Worm (Caenorhabditis elegans): ENCODE results near the gene srg-59.

Gene srg-59

DNA sequence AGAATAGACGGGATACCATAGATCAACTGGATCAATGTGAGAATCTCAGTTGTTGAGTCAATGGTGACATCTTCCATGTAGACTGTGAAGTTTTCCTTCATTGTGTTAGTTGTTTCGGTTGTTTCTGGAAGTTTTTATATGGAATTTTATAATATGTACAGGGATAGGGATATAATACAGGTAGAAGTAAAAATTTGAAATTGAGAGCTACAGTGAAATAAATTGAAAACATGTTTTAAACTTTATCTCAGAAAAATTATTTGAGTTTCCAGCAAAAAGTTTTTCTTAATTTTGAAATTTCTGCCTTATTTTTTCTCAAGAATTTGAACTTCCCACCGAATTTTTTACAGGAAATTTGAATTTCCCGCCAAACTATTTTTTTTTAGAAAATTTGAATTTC, 17.2 kb upstream of the srg-59 start, which contains the start of gene srg-62:
Gene srg-62, minus strand, starts transcription at position 101 of the 400 bp plus-strand sequence.
- no peak for TF ChIP-seq K11D2.4 (GFP tag; IDR thresholded peaks at IDR 0.05)
- TF ChIP-seq rec-8 (tag; optimal IDR thresholded peaks at IDR 0.05): no peak
- TF ChIP-seq Y53F4B.3 (GFP tag; IDR thresholded peaks at IDR 0.05): no peak
- TF ChIP-seq F33H1.4 (GFP tag; IDR thresholded peaks at IDR 0.05): no peak
- TF ChIP-seq attf-6 (GFP tag; IDR thresholded peaks at IDR 0.05): no peak
- TF ChIP-seq F23B12.7 (tag; optimal IDR thresholded peaks at IDR 0.05; ENCODE audit: insufficient read depth): no peak
- TF ChIP-seq ekl-4 (GFP tag; IDR thresholded peaks at IDR 0.05): no peak
- no peak for TF ChIP-seq ztf-28 (GFP tag; IDR thresholded peaks at IDR 0.05)
- TF ChIP-seq hlh-12 (tag; optimal IDR thresholded peaks at IDR 0.05): no peak
- no peak for TF ChIP-seq xnd-1 (tag; optimal IDR thresholded peaks at IDR 0.05)
- no peak for TF ChIP-seq snpc-4 (GFP tag; optimal IDR thresholded peaks at IDR 0.05)
- no peak for TF ChIP-seq snpc-4 (tag; optimal IDR thresholded peaks at IDR 0.05)

DNA sequence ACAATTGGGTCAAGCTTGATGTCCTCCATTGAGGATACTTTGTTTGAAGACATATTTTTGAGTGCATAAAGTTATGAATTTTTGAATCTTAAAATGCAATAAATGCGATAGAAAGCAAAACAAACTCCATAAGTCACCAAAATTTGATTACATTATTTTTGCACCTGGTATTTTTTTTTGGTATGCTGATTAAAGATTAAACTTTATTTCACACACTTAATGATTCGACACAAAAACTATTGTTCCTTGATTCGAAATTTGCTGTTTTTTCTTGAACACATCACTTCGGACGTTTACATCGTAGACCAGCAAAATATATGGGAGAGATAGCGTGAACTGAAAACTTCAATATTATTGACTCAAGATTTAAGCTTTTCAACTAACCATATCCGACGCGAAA, 15.1 kb upstream of the srg-59 start, which contains the start of gene srg-61:
Gene srg-61, minus strand, starts transcription at position 101 of the 400 bp plus-strand sequence.
- TF ChIP-seq madf-6 (GFP tag; IDR thresholded peaks at IDR 0.05) (no peak), K12H6.12 (tag; optimal IDR thresholded peaks at IDR 0.05) (no peak), nfya-2 (GFP tag; IDR thresholded peaks at IDR 0.05) (no peak), repo-1 (tag; optimal IDR thresholded peaks at IDR 0.05) (no peak), attf-5 (GFP tag; optimal IDR thresholded peaks at IDR 0.05) (no peak), sptf-2 (GFP tag; optimal IDR thresholded peaks at IDR 0.05) (no peak), cebp-2 (GFP tag; IDR thresholded peaks at IDR 0.05) (no peak), xnd-1 (tag; optimal IDR thresholded peaks at IDR 0.05) (no peak), attf-3 (GFP tag; conservative IDR thresholded peaks at IDR 0.05) (no peak), ztf-22 (GFP tag; optimal IDR thresholded peaks at IDR 0.05) (no peak), lin-26 (GFP tag; IDR thresholded peaks at IDR 0.05) (no peak), Y67H2A.10 (GFP tag; conservative IDR thresholded peaks at IDR 0.05) (no peak), hlh-26 (GFP tag; conservative IDR thresholded peaks at IDR 0.05) (no peak)

DNA sequence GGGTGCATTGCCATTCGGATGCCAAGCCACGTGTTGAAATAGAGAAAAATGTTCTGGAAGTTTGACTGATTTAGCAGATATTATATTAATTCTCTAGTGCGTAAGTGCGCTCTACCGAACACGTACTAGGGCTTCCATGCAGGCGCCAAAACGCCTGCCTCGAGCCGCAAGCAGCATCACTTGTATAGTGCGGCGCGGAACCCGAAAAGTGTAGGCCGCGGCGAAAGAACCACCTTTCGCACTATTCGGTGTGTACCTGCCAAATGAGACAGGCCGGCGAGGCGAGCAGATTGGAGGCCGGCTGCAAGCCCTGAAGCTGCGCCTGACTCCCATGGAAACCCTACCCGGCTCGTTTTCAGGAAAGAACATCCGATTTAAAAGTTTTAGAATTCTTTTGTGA, 14.5 kb upstream of the srg-59 start:
- TF ChIP-seq madf-10 (tag; optimal IDR thresholded peaks at IDR 0.05): no peak
- peak; percentile 37; the same call in 1 of the 2 replicates for TF ChIP-seq egrh-3 (GFP tag; IDR thresholded peaks at IDR 0.05)
- TF ChIP-seq D2030.7 (GFP tag; IDR thresholded peaks at IDR 0.05): no peak
- TF ChIP-seq lin-26 (GFP tag; IDR thresholded peaks at IDR 0.05): peak; percentile 56; the same call in 1 of the 2 replicates
- no peak for TF ChIP-seq lin-54 (GFP tag; optimal IDR thresholded peaks at IDR 0.05)
- peak; percentile 82 for TF ChIP-seq snpc-1.1 (tag; optimal IDR thresholded peaks at IDR 0.05; ENCODE audit: insufficient read depth)
- no peak for TF ChIP-seq unc-130 (GFP tag; optimal IDR thresholded peaks at IDR 0.05)
- TF ChIP-seq lsl-1 (GFP tag; optimal IDR thresholded peaks at IDR 0.05): peak; percentile 6
- TF ChIP-seq lir-1 (GFP tag; conservative IDR thresholded peaks at IDR 0.05): no peak
- TF ChIP-seq cebp-1 (GFP tag; IDR thresholded peaks at IDR 0.05): no peak
- no peak for TF ChIP-seq cebp-1 (tag; optimal IDR thresholded peaks at IDR 0.05)
- no peak for TF ChIP-seq cebp-2 (GFP tag; IDR thresholded peaks at IDR 0.05)
- peak; percentile 24 for TF ChIP-seq snpc-3.4 (tag; optimal IDR thresholded peaks at IDR 0.05)
- peak; percentile 80 for TF ChIP-seq snpc-4 (GFP tag; optimal IDR thresholded peaks at IDR 0.05)
- TF ChIP-seq snpc-4 (tag; optimal IDR thresholded peaks at IDR 0.05): peak in 3 of 4 experiments; percentile 83 to 93 (median 92)
- TF ChIP-seq dox-1 (GFP tag; IDR thresholded peaks at IDR 0.05): no peak
- no peak for TF ChIP-seq hlh-26 (GFP tag; conservative IDR thresholded peaks at IDR 0.05)
- TF ChIP-seq F33H1.4 (GFP tag; IDR thresholded peaks at IDR 0.05): no peak
